Worm (Caenorhabditis elegans): ENCODE data around the gene col-183.

- TF ChIP-seq lir-3 (tag; optimal IDR thresholded peaks at IDR 0.05; ENCODE audit: poor library complexity) (peak; percentile 81), ztf-11 (tag; optimal IDR thresholded peaks at IDR 0.05) (peak; percentile 47 to 69), snpc-4 (tag; optimal IDR thresholded peaks at IDR 0.05) (peak; percentile 81), unc-62 (GFP tag; optimal IDR thresholded peaks at IDR 0.05) (no peak), zag-1 (tag; optimal IDR thresholded peaks at IDR 0.05) (peak; percentile 59), lin-39 (tag; optimal IDR thresholded peaks at IDR 0.05) (peak; percentile 96), F16B12.6 (tag; optimal IDR thresholded peaks at IDR 0.05) (no peak), zip-4 (GFP tag; optimal IDR thresholded peaks at IDR 0.05) (peak; percentile 91), tlp-1 (tag; optimal IDR thresholded peaks at IDR 0.05) (no peak)
Measured at ce11 chrX:13514384-13514783, 46.8 kb upstream of the col-183 start.

Measured in whole organism, L1 larva.